Fruit fly (Drosophila melanogaster): ENCODE data around the gene CG32212.

The CG32212 gene

dm6 chr3L:19444092-19444491, 43.3 kb upstream of the CG32212 start (continued):
- TF ChIP-seq CG30431 (GFP tag; optimal IDR thresholded peaks at IDR 0.05) (no peak), lab (GFP tag; optimal IDR thresholded peaks at IDR 0.05) (peak; percentile 35), Vsx1 (GFP tag; optimal IDR thresholded peaks at IDR 0.05) (no peak), pho (GFP tag; optimal IDR thresholded peaks at IDR 0.05) (no peak), NK7.1 (GFP tag; optimal IDR thresholded peaks at IDR 0.05) (no peak), chif (GFP tag; optimal IDR thresholded peaks at IDR 0.05) (peak in 1 of 2 experiments; percentile 33), unpg (GFP tag; optimal IDR thresholded peaks at IDR 0.05) (peak; percentile 20), Optix (GFP tag; IDR thresholded peaks at IDR 0.05) (no peak; the same call in 2 of the 3 replicates), CG15011 (GFP tag; optimal IDR thresholded peaks at IDR 0.05) (no peak), CG1647 (GFP tag; optimal IDR thresholded peaks at IDR 0.05) (no peak), CG17829 (tag; optimal IDR thresholded peaks at IDR 0.05) (no peak), Rx (GFP tag; IDR thresholded peaks at IDR 0.05) (0 out of 2 replicates have a peak, but pooled peaks have one; percentile 3), CG2889 (GFP tag; IDR thresholded peaks at IDR 0.05) (no peak), CG13775 (GFP tag; optimal IDR thresholded peaks at IDR 0.05) (no peak), CG6689 (GFP tag; IDR thresholded peaks at IDR 0.05) (0 out of 2 replicates have a peak, but pooled peaks have one; percentile 28), Dll (GFP tag; IDR thresholded peaks at IDR 0.05; ENCODE audit: partially characterized antibody) (no peak), Gsc (GFP tag; IDR thresholded peaks at IDR 0.05) (no peak), Tbp (GFP tag; optimal IDR thresholded peaks at IDR 0.05) (no peak), Abd-B (GFP tag; optimal IDR thresholded peaks at IDR 0.05) (no peak), fd3F (GFP tag; optimal IDR thresholded peaks at IDR 0.05) (no peak), Ets65A (GFP tag) (peak; percentile 95), dysf (GFP tag; IDR thresholded peaks at IDR 0.05) (peak; percentile 33; the same call in 1 of the 3 replicates), B-H2 (GFP tag; optimal IDR thresholded peaks at IDR 0.05) (no peak), CG42726 (GFP tag; IDR thresholded peaks at IDR 0.05; ENCODE audit: partially characterized antibody) (no peak), CG1024 (GFP tag; IDR thresholded peaks at IDR 0.05) (no peak), chinmo (GFP tag; IDR thresholded peaks at IDR 0.05; ENCODE audit: partially characterized antibody) (no peak), E2f1 (GFP tag; IDR thresholded peaks at IDR 0.05) (0 out of 2 replicates have a peak, but pooled peaks have one; percentile 14), Med (GFP tag) (peak; percentile 75)

- TF ChIP-seq Lhr (GFP tag; optimal IDR thresholded peaks at IDR 0.05) (no peak), chn (GFP tag; optimal IDR thresholded peaks at IDR 0.05) (no peak), Dad (GFP tag; optimal IDR thresholded peaks at IDR 0.05) (no peak), CTCF (GFP tag; optimal IDR thresholded peaks at IDR 0.05) (no peak), CG9437 (GFP tag; optimal IDR thresholded peaks at IDR 0.05) (no peak), tna (GFP tag; IDR thresholded peaks at IDR 0.05; ENCODE audit: partially characterized antibody) (no peak), vvl (GFP tag; IDR thresholded peaks at IDR 0.05) (no peak; the same call in 1 of the 2 replicates), Dek (tag; optimal IDR thresholded peaks at IDR 0.05) (no peak), CG6689 (GFP tag; IDR thresholded peaks at IDR 0.05) (0 out of 2 replicates have a peak, but pooled peaks have one; percentile 20), HmgZ (tag; optimal IDR thresholded peaks at IDR 0.05) (no peak), B-H1 (GFP tag; IDR thresholded peaks at IDR 0.05) (no peak; the same call in 1 of the 3 replicates), CG16863 (GFP tag; optimal IDR thresholded peaks at IDR 0.05) (no peak), sim (GFP tag; IDR thresholded peaks at IDR 0.05) (no peak), sens (GFP tag) (peak; percentile 72), maf-S (GFP tag; optimal IDR thresholded peaks at IDR 0.05) (no peak), grn (GFP tag; optimal IDR thresholded peaks at IDR 0.05) (no peak), phol (tag; optimal IDR thresholded peaks at IDR 0.05) (peak; percentile 60), MTF-1 (GFP tag; optimal IDR thresholded peaks at IDR 0.05; ENCODE audit: borderline replicate concordance) (no peak), run (tag; optimal IDR thresholded peaks at IDR 0.05) (no peak), jumu (GFP tag; optimal IDR thresholded peaks at IDR 0.05) (peak; percentile 7), bbx (GFP tag; IDR thresholded peaks at IDR 0.05; ENCODE audit: partially characterized antibody) (no peak), prd (optimal IDR thresholded peaks at IDR 0.05) (no peak), prd (GFP tag; IDR thresholded peaks at IDR 0.05) (peak; percentile 32; the same call in 1 of the 3 replicates)
Measured at dm6 chr3L:19446394-19447349, 40.7 kb upstream of the CG32212 start, which contains the start of the genes CG33062 and Chd3. Gene CG33062 (minus strand): TSS chr3L:19446444. Gene Chd3 (plus strand): TSS chr3L:19447173.
